Worm (Caenorhabditis elegans) whole organism, mixed stage, embryonic: Measurements from ENCODE around the gene ubh-1.

ENCODE experiments used
- M03D4.4 ChIP-seq: sonication (generic microtip); optimal IDR thresholded peaks from 2 replicates; lab custom pipeline; 2017; ENCODE audit warnings: mild to moderate bottlenecking, missing genetic modification characterization, missing compliant biosample characterization
- bed-3 ChIP-seq: fragments of 200-800 bp; sonication (Bioruptor generic); optimal IDR thresholded peaks from 3 replicates; lab custom pipeline; 2018; ENCODE audit warnings: mild to moderate bottlenecking, missing genetic modification characterization, moderate library complexity, missing compliant biosample characterization
- blmp-1 ChIP-seq: fragments of 150-350 bp; optimal IDR thresholded peaks from 2 replicates; lab custom pipeline; 2014; ENCODE audit warnings: missing biosample characterization, missing genetic modification characterization
- ceh-39 ChIP-seq: fragments of 150-350 bp; optimal IDR thresholded peaks from 2 replicates; lab custom pipeline; 2014; ENCODE audit warnings: missing biosample characterization, missing genetic modification characterization
- ceh-43 ChIP-seq: fragments of 200-800 bp; sonication (Bioruptor generic); optimal IDR thresholded peaks from 2 replicates; lab custom pipeline; 2018; ENCODE audit warnings: mild to moderate bottlenecking, missing genetic modification characterization, moderate library complexity, missing compliant biosample characterization
- ceh-83 ChIP-seq: fragments of 200-800 bp; sonication (Bioruptor generic); optimal IDR thresholded peaks from 2 replicates; lab custom pipeline; 2018; ENCODE audit warnings: mild to moderate bottlenecking, missing genetic modification characterization, missing compliant biosample characterization
- drap-1 ChIP-seq: fragments of 200-800 bp; sonication (Bioruptor generic); optimal IDR thresholded peaks from 3 replicates; lab custom pipeline; 2018; ENCODE audit warnings: mild to moderate bottlenecking, missing genetic modification characterization, missing compliant biosample characterization
- elt-1 ChIP-seq: sonication (generic microtip); optimal IDR thresholded peaks from 2 replicates; lab custom pipeline; 2017; ENCODE audit warnings: missing genetic modification characterization, mild to moderate bottlenecking, missing compliant biosample characterization, antibody characterized with exemption, moderate library complexity, borderline replicate concordance; ENCODE audit not compliant: insufficient read depth
- elt-3 ChIP-seq: fragments of 150-350 bp; optimal IDR thresholded peaks from 2 replicates; lab custom pipeline; 2014; ENCODE audit warnings: missing biosample characterization, missing genetic modification characterization
- ham-2 ChIP-seq: fragments of 200-800 bp; sonication (Bioruptor generic); optimal IDR thresholded peaks from 2 replicates; lab custom pipeline; 2018; ENCODE audit warnings: mild to moderate bottlenecking, missing genetic modification characterization, missing compliant biosample characterization
- hlh-1 ChIP-seq: fragments of 150-350 bp; optimal IDR thresholded peaks from 2 replicates; lab custom pipeline; 2014; ENCODE audit warnings: missing biosample characterization, missing genetic modification reagents, missing genetic modification characterization
- lin-13 ChIP-seq: fragments of 150-350 bp; optimal IDR thresholded peaks from 2 replicates; lab custom pipeline; 2014; ENCODE audit warnings: missing biosample characterization, missing genetic modification characterization
- lin-32 ChIP-seq: fragments of 200-800 bp; sonication (Bioruptor generic); optimal IDR thresholded peaks from 2 replicates; lab custom pipeline; 2018; ENCODE audit warnings: mild to moderate bottlenecking, missing genetic modification characterization, missing compliant biosample characterization
- lsy-2 ChIP-seq: fragments of 150-350 bp; optimal IDR thresholded peaks from 2 replicates; lab custom pipeline; 2014; ENCODE audit warnings: missing biosample characterization, missing genetic modification characterization
- mab-5 ChIP-seq: fragments of 150-350 bp; optimal IDR thresholded peaks from 2 replicates; lab custom pipeline; 2014; ENCODE audit warnings: missing biosample characterization, missing genetic modification characterization
- mls-2 ChIP-seq: sonication (generic microtip); optimal IDR thresholded peaks from 2 replicates; lab custom pipeline; 2016; ENCODE audit warnings: mild to moderate bottlenecking, missing genetic modification characterization, moderate library complexity, missing compliant biosample characterization
- nhr-2 ChIP-seq: fragments of 150-350 bp; optimal IDR thresholded peaks from 2 replicates; lab custom pipeline; 2014; ENCODE audit warnings: missing biosample characterization, missing genetic modification characterization
- nhr-237 ChIP-seq: fragments of 150-350 bp; optimal IDR thresholded peaks from 2 replicates; lab custom pipeline; 2014; ENCODE audit warnings: missing biosample characterization, missing genetic modification characterization
- nhr-28 ChIP-seq: fragments of 150-350 bp; optimal IDR thresholded peaks from 2 replicates; lab custom pipeline; 2014; ENCODE audit warnings: missing biosample characterization, missing genetic modification characterization
- nhr-76 ChIP-seq: sonication (generic microtip); optimal IDR thresholded peaks from 2 replicates; lab custom pipeline; 2017; ENCODE audit warnings: missing biosample characterization, missing genetic modification characterization
- pha-4 ChIP-seq: fragments of 150-350 bp; optimal IDR thresholded peaks from 2 replicates; lab custom pipeline; 2018; ENCODE audit warnings: missing biosample characterization, missing genetic modification reagents, missing genetic modification characterization
- sem-2 ChIP-seq: fragments of 200-800 bp; sonication (Bioruptor generic); optimal IDR thresholded peaks from 2 replicates; lab custom pipeline; 2018; ENCODE audit warnings: mild to moderate bottlenecking, missing genetic modification characterization, missing compliant biosample characterization
- sptf-1 ChIP-seq: sonication (generic microtip); optimal IDR thresholded peaks from 2 replicates; lab custom pipeline; 2017; ENCODE audit warnings: mild to moderate bottlenecking, missing genetic modification characterization, moderate library complexity, missing compliant biosample characterization
- tbx-8 ChIP-seq: fragments of 200-800 bp; sonication (Bioruptor generic); optimal IDR thresholded peaks from 2 replicates; lab custom pipeline; 2018; ENCODE audit warnings: mild to moderate bottlenecking, missing genetic modification characterization, moderate library complexity, missing compliant biosample characterization
- unc-120 ChIP-seq: sonication (generic microtip); optimal IDR thresholded peaks from 2 replicates; lab custom pipeline; 2017; ENCODE audit warnings: missing genetic modification characterization, missing compliant biosample characterization; ENCODE audit not compliant: poor library complexity, severe bottlenecking
- unc-39 ChIP-seq: fragments of 150-350 bp; optimal IDR thresholded peaks from 2 replicates; lab custom pipeline; 2014; ENCODE audit warnings: missing biosample characterization, missing genetic modification characterization
- unc-62 ChIP-seq: fragments of 150-350 bp; optimal IDR thresholded peaks from 2 replicates; lab custom pipeline; 2014; ENCODE audit warnings: missing biosample characterization, missing genetic modification reagents, missing genetic modification characterization
- zip-8 ChIP-seq: fragments of 150-350 bp; optimal IDR thresholded peaks from 2 replicates; lab custom pipeline; 2014; ENCODE audit warnings: missing biosample characterization, missing genetic modification characterization

Gene ubh-1

DNA sequence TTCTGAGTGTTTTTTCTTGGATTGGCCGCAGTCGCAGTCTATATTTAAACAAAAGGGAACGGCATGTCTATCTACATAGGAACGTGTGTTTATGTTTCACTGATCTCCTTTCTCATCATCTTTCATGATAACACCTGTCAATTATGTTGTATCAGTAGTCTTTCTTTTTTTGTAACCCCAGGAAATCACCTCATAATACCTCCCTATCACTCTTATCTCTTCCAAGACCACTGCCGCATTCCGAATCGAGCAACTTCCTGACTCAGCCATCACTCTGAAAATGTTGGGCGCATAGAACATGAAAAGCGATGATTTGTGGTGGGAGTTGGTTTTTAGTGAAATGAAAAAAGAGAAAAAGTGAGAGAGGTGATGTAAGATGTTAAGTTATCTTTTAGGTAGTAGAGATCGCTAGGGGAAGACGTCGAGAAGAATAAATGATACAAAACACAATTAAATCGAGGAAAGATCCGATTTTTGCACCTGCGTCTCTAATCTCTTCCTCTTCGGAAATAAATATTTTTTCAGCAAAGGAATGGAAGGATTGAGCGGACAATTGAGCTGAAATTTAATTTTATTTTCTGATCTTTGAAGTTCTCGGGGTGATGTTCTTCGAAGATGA lies 11.8 kb upstream of the ubh-1 start:
- TF ChIP-seq ceh-83 (GFP tag; lab: Kevin White, UChicago): no peak
- TF ChIP-seq mls-2: no peak
- no peak for TF ChIP-seq nhr-237
- no peak for TF ChIP-seq nhr-28 (tag; lab: Kevin White, UChicago)
- no peak for TF ChIP-seq nhr-76
- no peak for TF ChIP-seq sem-2 (GFP tag; lab: Kevin White, UChicago)
- no peak for TF ChIP-seq sptf-1 (tag; lab: Kevin White, UChicago)
- TF ChIP-seq ceh-39: no peak
- no peak for TF ChIP-seq lsy-2 (tag; lab: Kevin White, UChicago)
- no peak for TF ChIP-seq unc-39
- TF ChIP-seq ham-2 (GFP tag; lab: Kevin White, UChicago): no peak
- TF ChIP-seq tbx-8 (GFP tag; lab: Kevin White, UChicago): no peak
- no peak for TF ChIP-seq pha-4
- no peak for TF ChIP-seq nhr-2 (tag; lab: Kevin White, UChicago)
- no peak for TF ChIP-seq unc-120
- no peak for TF ChIP-seq hlh-1 (tag; lab: Kevin White, UChicago)
- no peak for TF ChIP-seq M03D4.4

DNA sequence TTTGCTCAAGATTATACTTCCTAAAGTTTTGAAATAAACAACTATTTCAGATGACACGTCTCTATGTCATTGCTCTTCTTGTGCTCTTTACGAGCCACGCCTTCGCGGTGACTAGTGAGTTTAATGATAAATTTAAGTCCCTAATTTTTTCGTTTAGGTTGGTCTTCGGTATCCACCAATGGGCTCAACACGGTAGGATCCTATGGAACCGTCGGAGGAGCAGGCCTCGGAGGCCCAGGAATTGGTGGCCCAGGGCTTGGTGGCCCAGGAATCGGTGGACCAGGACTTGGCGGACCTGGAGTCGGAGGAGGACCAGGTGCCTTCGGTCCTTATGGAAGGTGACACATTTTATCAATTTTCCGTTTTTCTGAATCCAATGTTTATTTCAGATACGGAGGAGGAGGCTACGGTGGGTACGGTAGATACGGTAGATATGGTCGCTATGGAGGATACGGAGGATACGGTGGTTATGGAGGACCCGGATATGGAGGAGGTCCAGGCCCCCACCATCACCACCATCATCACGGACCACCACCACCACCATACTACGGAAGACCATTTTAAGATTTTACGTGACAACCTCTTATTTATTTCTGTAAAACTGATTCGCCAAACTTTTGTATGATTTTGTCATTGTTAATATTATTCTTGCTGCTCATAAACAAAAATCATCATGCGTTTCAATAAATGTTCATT lies 9.3 kb upstream of the ubh-1 start, which contains the start of the genes F46E10.2 and F46E10.18:
Gene F46E10.2, plus strand, starts transcription at position 51 of the 696 bp plus-strand sequence.
Gene F46E10.18, plus strand, starts transcription at position 646 of the 696 bp plus-strand sequence.
- TF ChIP-seq blmp-1 (tag; lab: Kevin White, UChicago) (no peak), ham-2 (GFP tag; lab: Kevin White, UChicago) (no peak), unc-62 (GFP tag; lab: Kevin White, UChicago) (no peak), nhr-237 (no peak), elt-1 (tag; lab: Kevin White, UChicago) (no peak), lsy-2 (tag; lab: Kevin White, UChicago) (no peak), zip-8 (tag; lab: Kevin White, UChicago) (no peak), drap-1 (GFP tag; lab: Kevin White, UChicago) (no peak), ceh-83 (GFP tag; lab: Kevin White, UChicago) (no peak), unc-120 (no peak), lin-32 (GFP tag; lab: Kevin White, UChicago) (no peak), nhr-2 (tag; lab: Kevin White, UChicago) (no peak), mab-5 (tag; lab: Kevin White, UChicago) (no peak), tbx-8 (GFP tag; lab: Kevin White, UChicago) (no peak), bed-3 (GFP tag; lab: Kevin White, UChicago) (no peak)

ce11 chrV:6518225-6518396 lies 6.9 kb upstream of the ubh-1 start, which contains the start of gene F46E10.3:
Gene F46E10.3, plus strand, starts transcription at chrV:6518297.
- no peak for TF ChIP-seq ceh-39
- no peak for TF ChIP-seq lin-13 (tag; lab: Kevin White, UChicago)
- TF ChIP-seq mab-5 (tag; lab: Kevin White, UChicago): no peak
- TF ChIP-seq elt-3 (tag; lab: Kevin White, UChicago): no peak

DNA sequence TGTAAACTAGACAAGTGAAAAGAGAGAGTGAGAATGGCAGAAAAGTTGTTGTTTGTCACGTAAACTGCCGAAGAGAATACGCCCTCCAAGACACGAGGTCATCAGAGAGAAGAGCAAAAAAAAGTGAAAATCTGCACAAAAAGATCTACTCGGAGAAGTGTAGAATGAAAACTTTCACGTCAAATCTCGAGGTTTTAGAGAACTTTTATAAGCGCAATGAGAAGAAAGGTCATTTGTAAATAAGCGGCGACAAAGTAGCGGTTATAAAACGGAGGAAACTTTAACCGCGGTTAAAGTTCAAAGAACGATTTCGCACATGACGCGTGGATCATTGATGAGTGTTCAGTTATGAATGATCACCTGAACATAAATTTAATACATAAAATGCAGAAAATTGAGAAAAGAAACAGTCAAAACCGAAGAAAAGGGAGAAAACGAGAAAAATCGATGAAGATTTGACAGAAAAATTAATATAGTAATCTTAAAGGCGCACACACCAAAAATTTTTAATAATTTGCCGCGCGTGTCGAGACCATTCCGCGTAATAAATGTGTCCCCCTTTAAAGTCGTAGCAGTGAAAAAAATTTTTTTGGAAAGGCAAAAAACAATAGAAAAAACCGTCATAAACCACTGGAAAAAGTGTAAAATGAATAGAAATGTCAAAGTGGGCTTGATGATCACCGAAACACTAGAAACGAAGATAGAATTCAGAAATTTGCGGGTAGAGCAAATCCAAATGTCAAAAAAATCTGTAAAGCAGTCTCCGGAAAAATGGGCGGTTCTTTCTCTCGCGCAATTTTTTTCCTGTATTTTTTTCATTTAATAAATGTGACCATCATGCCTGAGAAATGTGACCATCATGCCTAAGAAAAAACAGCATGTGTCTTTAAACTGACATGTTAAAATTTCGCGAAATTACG lies 6.4 kb upstream of the ubh-1 start:
- TF ChIP-seq mab-5 (tag; lab: Kevin White, UChicago) (no peak), unc-120 (peak; percentile 2), blmp-1 (tag; lab: Kevin White, UChicago) (no peak), hlh-1 (tag; lab: Kevin White, UChicago) (peak; percentile 20), nhr-237 (no peak)

DNA sequence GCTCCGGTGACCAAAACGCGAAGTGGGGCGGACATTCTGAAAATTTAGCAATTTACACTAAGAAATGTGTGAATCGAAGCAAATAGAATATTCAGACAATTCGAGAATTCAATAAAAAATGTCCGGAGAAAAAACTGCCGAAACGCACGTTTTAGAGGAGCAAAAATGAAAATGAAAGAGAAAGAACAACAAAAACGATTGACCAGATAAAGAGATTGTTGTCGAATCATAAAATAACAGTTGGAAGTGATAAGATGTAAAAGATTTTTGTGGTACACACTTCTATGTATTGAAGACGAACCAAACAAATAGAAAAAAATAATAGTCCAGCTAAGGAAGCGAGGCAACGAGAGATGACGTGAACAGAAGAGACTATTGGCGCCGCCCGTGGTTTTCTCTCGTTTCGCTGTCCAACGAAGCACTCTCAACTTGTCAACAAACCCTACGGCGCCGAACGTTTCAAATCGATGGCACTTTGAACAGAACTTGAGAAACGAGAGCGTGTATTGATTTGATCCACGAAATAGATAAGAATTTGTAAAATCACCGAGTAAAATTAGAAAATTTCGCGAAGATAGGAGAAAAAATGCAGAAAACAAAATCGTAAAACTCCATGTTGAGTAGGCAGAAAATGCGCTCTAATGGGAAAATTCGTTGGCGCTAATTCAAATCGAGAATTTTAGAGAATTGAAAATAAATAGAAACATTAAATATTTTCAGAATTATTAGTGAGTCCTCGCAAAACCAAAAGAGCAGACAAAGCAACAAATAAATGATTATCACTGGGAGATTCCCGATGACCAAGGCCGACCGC lies 5.5 kb upstream of the ubh-1 start, which contains the start of gene mdh-1:
Gene mdh-1, minus strand, starts transcription at position 36 of the 814 bp plus-strand sequence.
- TF ChIP-seq M03D4.4: no peak
- TF ChIP-seq nhr-28 (tag; lab: Kevin White, UChicago): no peak
- no peak for TF ChIP-seq mab-5 (tag; lab: Kevin White, UChicago)
- no peak for TF ChIP-seq nhr-76
- TF ChIP-seq ceh-83 (GFP tag; lab: Kevin White, UChicago): no peak
- no peak for TF ChIP-seq ceh-43 (GFP tag; lab: Kevin White, UChicago)
